Fruit fly (Drosophila melanogaster) whole organism, embryonic: Measurements from ENCODE around the gene Vta1.

Experiments
- Bgb ChIP-seq: fragments of 200-800 bp; sonication (Bioruptor generic); IDR thresholded peaks from 2 replicates; pipeline ENCODE4 v1.3.6; 2022; ENCODE audit warnings: missing biosample characterization, missing genetic modification characterization; ENCODE audit not compliant: partially characterized antibody
- CG11085 ChIP-seq: fragments of 200-800 bp; sonication (Bioruptor generic); IDR thresholded peaks from 2 replicates; pipeline ENCODE4 v1.3.6; 2022; ENCODE audit warnings: missing biosample characterization, missing genetic modification characterization
- CG12071 ChIP-seq: fragments of 200-800 bp; sonication (Bioruptor generic); optimal IDR thresholded peaks from 3 replicates; lab custom pipeline; 2018; ENCODE audit warnings: missing biosample characterization, mild to moderate bottlenecking, missing genetic modification characterization
- CG12942 ChIP-seq: fragments of 200-800 bp; sonication (Bioruptor generic); optimal IDR thresholded peaks from 3 replicates; lab custom pipeline; 2016; ENCODE audit warnings: missing biosample characterization, missing genetic modification characterization
- CG13123 ChIP-seq: fragments of 200-800 bp; sonication (Bioruptor generic); optimal IDR thresholded peaks from 2 replicates; lab custom pipeline; 2016; ENCODE audit warnings: missing biosample characterization, missing genetic modification characterization
- CG13424 ChIP-seq: fragments of 200-800 bp; sonication (Bioruptor generic); optimal IDR thresholded peaks from 2 replicates; lab custom pipeline; 2019; ENCODE audit warnings: missing biosample characterization, mild to moderate bottlenecking, missing genetic modification characterization, moderate library complexity
- CG14667 ChIP-seq: fragments of 200-800 bp; sonication (Bioruptor generic); IDR thresholded peaks from 2 replicates; pipeline ENCODE4 v1.3.6; 2022; ENCODE audit warnings: missing biosample characterization, missing genetic modification characterization
- CG16779 ChIP-seq: fragments of 200-800 bp; sonication (Bioruptor generic); IDR thresholded peaks from 2 replicates; pipeline ENCODE4 v1.3.6; 2022; ENCODE audit warnings: missing biosample characterization, missing genetic modification characterization
- CG2129 ChIP-seq: fragments of 200-800 bp; sonication (Bioruptor generic); IDR thresholded peaks from 2 replicates; pipeline ENCODE4 v1.3.6; 2022; ENCODE audit warnings: missing biosample characterization, missing genetic modification characterization; ENCODE audit not compliant: partially characterized antibody
- CG3163 ChIP-seq: fragments of 200-800 bp; sonication (Bioruptor generic); optimal IDR thresholded peaks from 3 replicates; lab custom pipeline; 2016; ENCODE audit warnings: missing biosample characterization, missing genetic modification characterization
- CG3995 ChIP-seq: fragments of 200-800 bp; sonication (Bioruptor generic); optimal IDR thresholded peaks from 3 replicates; lab custom pipeline; 2016; ENCODE audit warnings: missing biosample characterization, missing genetic modification characterization
- CG6765 ChIP-seq: fragments of 200-800 bp; sonication (Bioruptor generic); optimal IDR thresholded peaks from 3 replicates; lab custom pipeline; 2017; ENCODE audit warnings: missing biosample characterization, mild to moderate bottlenecking, missing genetic modification characterization
- CG8089 ChIP-seq: fragments of 200-800 bp; sonication (Bioruptor generic); optimal IDR thresholded peaks from 3 replicates; lab custom pipeline; 2016; ENCODE audit warnings: missing biosample characterization, missing genetic modification characterization
- CG8478 ChIP-seq: fragments of >200 bp; optimal IDR thresholded peaks from 2 replicates; lab custom pipeline; 2018
- CG9215 ChIP-seq: fragments of 200-800 bp; sonication (Bioruptor generic); IDR thresholded peaks from 2 replicates; pipeline ENCODE4 v1.3.6; 2022; ENCODE audit warnings: missing biosample characterization, missing genetic modification characterization
- CG9727 ChIP-seq: fragments of 200-800 bp; sonication (Bioruptor generic); optimal IDR thresholded peaks from 3 replicates; lab custom pipeline; 2017; ENCODE audit warnings: missing biosample characterization, mild to moderate bottlenecking, missing genetic modification characterization
- CG9817 ChIP-seq: fragments of 200-800 bp; sonication (Bioruptor generic); optimal IDR thresholded peaks from 2 replicates; lab custom pipeline; 2018; ENCODE audit warnings: missing biosample characterization, mild to moderate bottlenecking, missing genetic modification characterization, moderate library complexity
- CG9876 ChIP-seq: fragments of 200-800 bp; sonication (Bioruptor generic); optimal IDR thresholded peaks from 2 replicates; lab custom pipeline; 2016; ENCODE audit warnings: missing biosample characterization, missing genetic modification characterization
- CG9932 ChIP-seq: fragments of 200-800 bp; sonication (Bioruptor generic); IDR thresholded peaks from 2 replicates; pipeline ENCODE4 v1.3.6; 2022; ENCODE audit warnings: missing biosample characterization, missing genetic modification characterization
- CkIIα-i1 ChIP-seq: fragments of 200-800 bp; sonication (Bioruptor generic); IDR thresholded peaks from 2 replicates; pipeline ENCODE4 v1.3.6; 2022; ENCODE audit warnings: missing biosample characterization, missing genetic modification characterization
- D ChIP-seq, 2 experiments: fragments of 200-800 bp in 1 of 2; fragments of >200 bp in 1 of 2; sonication (Bioruptor generic) in 1 of 2; optimal IDR thresholded peaks; 2 replicates in 1 of 2; 3 replicates in 1 of 2; lab custom pipeline; 2017; ENCODE audit warnings: mild to moderate bottlenecking in 1 of 2, missing biosample characterization in 1 of 2, missing genetic modification characterization in 1 of 2, missing genetic modification reagents in 1 of 2
- Dp ChIP-seq: fragments of 200-800 bp; sonication (Bioruptor generic); optimal IDR thresholded peaks from 2 replicates; lab custom pipeline; 2018; ENCODE audit warnings: missing biosample characterization, mild to moderate bottlenecking, missing genetic modification characterization, moderate library complexity
- ERR ChIP-seq: fragments of 200-800 bp; sonication (Bioruptor generic); optimal IDR thresholded peaks from 2 replicates; lab custom pipeline; 2016; ENCODE audit warnings: missing biosample characterization, missing genetic modification characterization
- Ets65A ChIP-seq: fragments of 200-800 bp; sonication (Bioruptor generic); peaks from one replicate; lab custom pipeline; 2016; ENCODE audit warnings: missing biosample characterization, missing genetic modification characterization
- HLH54F ChIP-seq: fragments of 200-800 bp; sonication (Bioruptor generic); optimal IDR thresholded peaks from 3 replicates; lab custom pipeline; 2016; ENCODE audit warnings: missing biosample characterization, missing genetic modification characterization
- Hr78 ChIP-seq, 2 experiments: fragments of 200-800 bp in 1 of 2; fragments of >200 bp in 1 of 2; sonication (Bioruptor generic) in 1 of 2; optimal IDR thresholded peaks; 2 replicates each; lab custom pipeline; 2017 to 2019; ENCODE audit warnings: missing biosample characterization in 2 of 2, missing genetic modification characterization in 2 of 2, mild to moderate bottlenecking in 1 of 2, moderate library complexity in 1 of 2
- Kr ChIP-seq: fragments of 200-800 bp; sonication (Bioruptor generic); optimal IDR thresholded peaks from 2 replicates; lab custom pipeline; 2017; ENCODE audit warnings: missing biosample characterization, mild to moderate bottlenecking, missing genetic modification characterization
- Myb ChIP-seq: fragments of 200-800 bp; sonication (Bioruptor generic); optimal IDR thresholded peaks from 2 replicates; lab custom pipeline; 2016; ENCODE audit warnings: missing biosample characterization, missing genetic modification characterization
- NK7.1 ChIP-seq: fragments of 200-800 bp; sonication (Bioruptor generic); optimal IDR thresholded peaks from 3 replicates; lab custom pipeline; 2016; ENCODE audit warnings: missing biosample characterization, missing genetic modification characterization
- Nf-YB ChIP-seq: fragments of 200-800 bp; sonication (Bioruptor generic); optimal IDR thresholded peaks from 3 replicates; lab custom pipeline; 2019; ENCODE audit warnings: missing biosample characterization, mild to moderate bottlenecking, missing genetic modification characterization, moderate library complexity
- Optix ChIP-seq: fragments of 200-800 bp; sonication (Bioruptor generic); IDR thresholded peaks from 3 replicates; pipeline ENCODE4 v1.3.6; 2022; ENCODE audit warnings: missing biosample characterization, missing genetic modification characterization
- Sry-β ChIP-seq: fragments of 200-800 bp; sonication (Bioruptor generic); optimal IDR thresholded peaks from 2 replicates; lab custom pipeline; 2018; ENCODE audit warnings: missing biosample characterization, mild to moderate bottlenecking, missing genetic modification characterization, moderate library complexity
- Ssrp ChIP-seq: fragments of 200-800 bp; sonication (Bioruptor generic); optimal IDR thresholded peaks from 2 replicates; lab custom pipeline; 2018; ENCODE audit warnings: missing biosample characterization, mild to moderate bottlenecking, missing genetic modification characterization, moderate library complexity
- TFAM ChIP-seq: fragments of 200-800 bp; sonication (Bioruptor generic); optimal IDR thresholded peaks from 2 replicates; lab custom pipeline; 2017; ENCODE audit warnings: missing biosample characterization, missing genetic modification characterization, inconsistent platforms
- al ChIP-seq: fragments of 200-800 bp; sonication (Bioruptor generic); IDR thresholded peaks from 2 replicates; pipeline ENCODE4 v1.3.6; 2022; ENCODE audit warnings: missing biosample characterization, missing genetic modification characterization
- ase ChIP-seq: fragments of 200-800 bp; sonication (Bioruptor generic); IDR thresholded peaks from 3 replicates; pipeline ENCODE4 v1.3.6; 2022; ENCODE audit warnings: missing biosample characterization, missing genetic modification characterization
- bbx ChIP-seq: fragments of 200-800 bp; sonication (Bioruptor generic); IDR thresholded peaks from 2 replicates; pipeline ENCODE4 v1.3.6; 2022; ENCODE audit warnings: missing biosample characterization, missing genetic modification characterization; ENCODE audit not compliant: partially characterized antibody
- bcd ChIP-seq: fragments of 200-800 bp; sonication (Bioruptor generic); optimal IDR thresholded peaks from 2 replicates; lab custom pipeline; 2017; ENCODE audit warnings: missing biosample characterization, mild to moderate bottlenecking, missing genetic modification characterization
- crc ChIP-seq: fragments of 200-800 bp; sonication (Bioruptor generic); optimal IDR thresholded peaks from 2 replicates; lab custom pipeline; 2016; ENCODE audit warnings: missing biosample characterization, missing genetic modification characterization
- crol ChIP-seq: fragments of 200-800 bp; sonication (Bioruptor generic); IDR thresholded peaks from 2 replicates; pipeline ENCODE4 v1.3.6; 2022; ENCODE audit warnings: missing biosample characterization, missing genetic modification characterization
- fu2 ChIP-seq: fragments of 200-800 bp; sonication (Bioruptor generic); optimal IDR thresholded peaks from 2 replicates; lab custom pipeline; 2016; ENCODE audit warnings: missing biosample characterization, missing genetic modification characterization
- grau ChIP-seq: fragments of 200-800 bp; optimal IDR thresholded peaks from 3 replicates; lab custom pipeline; 2019; ENCODE audit warnings: missing biosample characterization, mild to moderate bottlenecking, missing genetic modification characterization, moderate library complexity
- ham ChIP-seq: fragments of 200-800 bp; sonication (Bioruptor generic); IDR thresholded peaks from 2 replicates; pipeline ENCODE4 v1.3.6; 2022; ENCODE audit warnings: missing biosample characterization, missing genetic modification characterization
- nau ChIP-seq: fragments of 200-800 bp; sonication (Bioruptor generic); optimal IDR thresholded peaks from 3 replicates; lab custom pipeline; 2017; ENCODE audit warnings: missing biosample characterization, mild to moderate bottlenecking, missing genetic modification characterization, missing genetic modification reagents
- repo ChIP-seq: fragments of 200-800 bp; sonication (Bioruptor generic); optimal IDR thresholded peaks from 2 replicates; lab custom pipeline; 2016; ENCODE audit warnings: missing biosample characterization, missing genetic modification characterization
- shn ChIP-seq: fragments of 200-800 bp; sonication (Bioruptor generic); optimal IDR thresholded peaks from 3 replicates; lab custom pipeline; 2016; ENCODE audit warnings: missing biosample characterization, missing genetic modification characterization
- sisA ChIP-seq: fragments of 200-800 bp; sonication (Bioruptor generic); IDR thresholded peaks from 2 replicates; pipeline ENCODE4 v1.3.6; 2022; ENCODE audit warnings: missing biosample characterization, missing genetic modification characterization
- sqz ChIP-seq: fragments of 200-800 bp; sonication (Bioruptor generic); optimal IDR thresholded peaks from 3 replicates; lab custom pipeline; 2018; ENCODE audit warnings: missing biosample characterization, mild to moderate bottlenecking, missing genetic modification characterization
- tna ChIP-seq: fragments of 200-800 bp; sonication (Bioruptor generic); IDR thresholded peaks from 2 replicates; pipeline ENCODE4 v1.3.6; 2022; ENCODE audit warnings: missing biosample characterization, missing genetic modification characterization; ENCODE audit not compliant: partially characterized antibody
- wdn ChIP-seq: fragments of 200-800 bp; sonication (Bioruptor generic); IDR thresholded peaks from 2 replicates; pipeline ENCODE4 v1.3.6; 2022; ENCODE audit warnings: missing biosample characterization, missing genetic modification characterization
- zf30C ChIP-seq: fragments of 200-800 bp; sonication (Bioruptor generic); optimal IDR thresholded peaks from 3 replicates; lab custom pipeline; 2018; ENCODE audit warnings: missing biosample characterization, mild to moderate bottlenecking, missing genetic modification characterization

Gene Vta1

dm6 chr3L:1668504-1668903 lies 15.8 kb upstream of the Vta1 start, which contains the start of gene RpL23A (continued):
- TF ChIP-seq CkIIα-i1 (GFP tag; lab: Robert Waterston, UW): peak; percentile 52; the same call in 1 of the 2 replicates
- peak; percentile 93 for TF ChIP-seq CG16779 (GFP tag; lab: Robert Waterston, UW)
- TF ChIP-seq bcd (GFP tag; lab: Kevin White, UChicago): peak; percentile 99
- peak; percentile 74 for TF ChIP-seq Ssrp (tag; lab: Kevin White, UChicago)
- TF ChIP-seq Hr78 (GFP tag; optimal IDR thresholded peaks at IDR 0.05; lab: Kevin White, UChicago): no peak
- TF ChIP-seq HLH54F (GFP tag; lab: Kevin White, UChicago): peak; percentile 96
- peak; percentile 93 for TF ChIP-seq ase (GFP tag; lab: Robert Waterston, UW)
- TF ChIP-seq al: peak; percentile 91
- TF ChIP-seq tna (GFP tag; lab: Robert Waterston, UW): no peak
- TF ChIP-seq Myb (GFP tag; lab: Kevin White, UChicago): peak; percentile 100
- peak; percentile 88 for TF ChIP-seq grau (tag; lab: Kevin White, UChicago)
- TF ChIP-seq bbx (GFP tag; lab: Robert Waterston, UW): peak; percentile 41; the same call in 1 of the 2 replicates
- peak; percentile 52 for TF ChIP-seq Sry-β
- TF ChIP-seq CG2129 (GFP tag; lab: Robert Waterston, UW): no peak
- TF ChIP-seq shn: peak; percentile 98
- peak; percentile 98 for TF ChIP-seq CG9876 (GFP tag; lab: Kevin White, UChicago)
- TF ChIP-seq fu2 (GFP tag; lab: Kevin White, UChicago): peak; percentile 96
- TF ChIP-seq sqz (GFP tag; lab: Kevin White, UChicago): no peak
- peak; percentile 90 for TF ChIP-seq CG3163
- TF ChIP-seq CG9727 (GFP tag; lab: Kevin White, UChicago): peak; percentile 97
- peak; percentile 55 for TF ChIP-seq Kr (GFP tag; lab: Kevin White, UChicago)
- peak; percentile 91 for TF ChIP-seq ham (GFP tag; lab: Robert Waterston, UW)
- TF ChIP-seq Dp (GFP tag; lab: Kevin White, UChicago): peak; percentile 87
- TF ChIP-seq nau (GFP tag; lab: Kevin White, UChicago): peak; percentile 94
- TF ChIP-seq sisA (GFP tag; lab: Robert Waterston, UW): peak; percentile 94
- TF ChIP-seq CG8089 (GFP tag; lab: Kevin White, UChicago): peak; percentile 97
- TF ChIP-seq wdn: peak; percentile 92
- TF ChIP-seq CG8478 (lab: Kevin White, UChicago): peak; percentile 54
- peak; percentile 96 for TF ChIP-seq CG6765
- peak; percentile 58 for TF ChIP-seq crol
- TF ChIP-seq Bgb (GFP tag; lab: Robert Waterston, UW): peak; percentile 81
- TF ChIP-seq CG3995 (GFP tag; lab: Kevin White, UChicago): peak; percentile 81
- TF ChIP-seq repo (GFP tag; lab: Kevin White, UChicago): peak; percentile 97
- peak; percentile 59 for TF ChIP-seq zf30C (GFP tag; lab: Kevin White, UChicago)
- TF ChIP-seq D (optimal IDR thresholded peaks at IDR 0.05; lab: Kevin White, UChicago): peak; percentile 69
- peak; percentile 92 for TF ChIP-seq D (GFP tag; optimal IDR thresholded peaks at IDR 0.05; lab: Kevin White, UChicago)
- TF ChIP-seq CG13123 (GFP tag; lab: Kevin White, UChicago): peak; percentile 92
- TF ChIP-seq CG11085: peak; percentile 96
- TF ChIP-seq NK7.1 (GFP tag; lab: Kevin White, UChicago): peak; percentile 94
- TF ChIP-seq Optix: peak; percentile 91
- peak; percentile 96 for TF ChIP-seq CG9817 (tag; lab: Kevin White, UChicago)
- TF ChIP-seq Nf-YB (GFP tag; lab: Kevin White, UChicago): peak; percentile 79
- TF ChIP-seq crc: peak; percentile 95
- peak; percentile 84 for TF ChIP-seq CG13424 (tag; lab: Kevin White, UChicago)
- TF ChIP-seq CG9932: peak; percentile 96
- TF ChIP-seq CG12942 (GFP tag; lab: Kevin White, UChicago): peak; percentile 95
- peak; percentile 100 for TF ChIP-seq Ets65A (GFP tag; lab: Kevin White, UChicago)
- peak; percentile 85 for TF ChIP-seq CG14667
- peak; percentile 83 for TF ChIP-seq TFAM (GFP tag; lab: Kevin White, UChicago)
- peak; percentile 95 for TF ChIP-seq ERR (GFP tag; lab: Kevin White, UChicago)
- peak; percentile 92 for TF ChIP-seq CG12071
- TF ChIP-seq CG9215: peak; percentile 87
